Fruit fly (Drosophila melanogaster) whole organism, embryonic: Measurements from ENCODE around the gene CG10431.

ENCODE experiments used
- B-H2 ChIP-seq: fragments of 200-800 bp; sonication (Bioruptor generic); optimal IDR thresholded peaks from 2 replicates; lab custom pipeline; 2018; ENCODE audit warnings: missing biosample characterization, mild to moderate bottlenecking, missing genetic modification characterization
- BtbVII ChIP-seq: fragments of 200-800 bp; sonication (Bioruptor generic); optimal IDR thresholded peaks from 3 replicates; lab custom pipeline; 2017; ENCODE audit warnings: missing biosample characterization, mild to moderate bottlenecking, missing genetic modification characterization
- CG11695 ChIP-seq: fragments of 200-800 bp; sonication (Bioruptor generic); IDR thresholded peaks from 3 replicates; pipeline ENCODE4 v1.3.6; 2022; ENCODE audit warnings: missing biosample characterization, missing genetic modification characterization
- CG11696 ChIP-seq: fragments of 200-800 bp; sonication (Bioruptor generic); IDR thresholded peaks from 2 replicates; pipeline ENCODE4 v1.3.6; 2022; ENCODE audit warnings: missing biosample characterization, missing genetic modification characterization
- CG14050 ChIP-seq: fragments of 200-800 bp; sonication (Bioruptor generic); IDR thresholded peaks from 3 replicates; pipeline ENCODE4 v1.3.6; 2022; ENCODE audit warnings: missing biosample characterization, missing genetic modification characterization
- CG15073 ChIP-seq: fragments of 200-800 bp; sonication (Bioruptor generic); optimal IDR thresholded peaks from 2 replicates; lab custom pipeline; 2016; ENCODE audit warnings: missing biosample characterization, missing genetic modification characterization
- CG2712 ChIP-seq: fragments of 200-800 bp; optimal IDR thresholded peaks from 3 replicates; lab custom pipeline; 2019; ENCODE audit warnings: missing biosample characterization, mild to moderate bottlenecking, missing genetic modification characterization, moderate library complexity
- CG32772 ChIP-seq: fragments of 200-800 bp; sonication (Bioruptor generic); IDR thresholded peaks from 2 replicates; pipeline ENCODE4 v1.3.6; 2022; ENCODE audit warnings: missing biosample characterization, missing genetic modification characterization
- CG34422 ChIP-seq: fragments of 200-800 bp; sonication (Bioruptor generic); IDR thresholded peaks from 3 replicates; pipeline ENCODE4 v1.3.6; 2022; ENCODE audit warnings: missing biosample characterization, missing genetic modification characterization
- CG4820 ChIP-seq: fragments of 200-800 bp; sonication (Bioruptor generic); optimal IDR thresholded peaks from 3 replicates; lab custom pipeline; 2016; ENCODE audit warnings: missing biosample characterization, missing genetic modification characterization
- CG6683 ChIP-seq: fragments of 200-800 bp; sonication (Bioruptor generic); optimal IDR thresholded peaks from 2 replicates; lab custom pipeline; 2017; ENCODE audit warnings: missing biosample characterization, mild to moderate bottlenecking, missing genetic modification characterization, missing genetic modification reagents
- CG7556 ChIP-seq: fragments of 200-800 bp; sonication (Bioruptor generic); optimal IDR thresholded peaks from 2 replicates; lab custom pipeline; 2017; ENCODE audit warnings: missing biosample characterization, mild to moderate bottlenecking, missing genetic modification characterization
- CG7987 ChIP-seq: fragments of 200-800 bp; sonication (Bioruptor generic); optimal IDR thresholded peaks from 2 replicates; lab custom pipeline; 2018; ENCODE audit warnings: missing biosample characterization, mild to moderate bottlenecking, missing genetic modification characterization, moderate library complexity
- CG8281 ChIP-seq: fragments of 200-800 bp; sonication (Bioruptor generic); optimal IDR thresholded peaks from 2 replicates; lab custom pipeline; 2018; ENCODE audit warnings: missing biosample characterization, mild to moderate bottlenecking, missing genetic modification characterization, moderate library complexity
- CG8388 ChIP-seq: fragments of 200-800 bp; sonication (Bioruptor generic); optimal IDR thresholded peaks from 2 replicates; lab custom pipeline; 2019; ENCODE audit warnings: missing biosample characterization, mild to moderate bottlenecking, missing genetic modification characterization, moderate library complexity
- CG8924 ChIP-seq: fragments of 200-800 bp; optimal IDR thresholded peaks from 3 replicates; lab custom pipeline; 2019; ENCODE audit warnings: missing biosample characterization, mild to moderate bottlenecking, missing genetic modification characterization, moderate library complexity
- CHES-1-like ChIP-seq: fragments of 200-800 bp; sonication (Bioruptor generic); optimal IDR thresholded peaks from 2 replicates; lab custom pipeline; 2016; ENCODE audit warnings: missing biosample characterization, missing genetic modification characterization
- D ChIP-seq, 2 experiments: fragments of 200-800 bp in 1 of 2; fragments of >200 bp in 1 of 2; sonication (Bioruptor generic) in 1 of 2; optimal IDR thresholded peaks; 2 replicates in 1 of 2; 3 replicates in 1 of 2; lab custom pipeline; 2017; ENCODE audit warnings: mild to moderate bottlenecking in 1 of 2, missing biosample characterization in 1 of 2, missing genetic modification characterization in 1 of 2, missing genetic modification reagents in 1 of 2
- Dip3 ChIP-seq: fragments of 200-800 bp; sonication (Bioruptor generic); optimal IDR thresholded peaks from 3 replicates; lab custom pipeline; 2016; ENCODE audit warnings: missing biosample characterization, missing genetic modification characterization
- Drgx ChIP-seq: fragments of 200-800 bp; sonication (Bioruptor generic); IDR thresholded peaks from 2 replicates; pipeline ENCODE4 v1.3.6; 2022; ENCODE audit warnings: missing biosample characterization, missing genetic modification characterization
- Fer2 ChIP-seq: fragments of 200-800 bp; sonication (Bioruptor generic); optimal IDR thresholded peaks from 2 replicates; lab custom pipeline; 2018; ENCODE audit warnings: missing biosample characterization, mild to moderate bottlenecking, missing genetic modification characterization, moderate library complexity
- Hr3 ChIP-seq: fragments of 200-800 bp; sonication (Bioruptor generic); optimal IDR thresholded peaks from 3 replicates; lab custom pipeline; 2016; ENCODE audit warnings: missing biosample characterization, missing genetic modification characterization
- Mrtf ChIP-seq: fragments of 200-800 bp; sonication (Bioruptor generic); IDR thresholded peaks from 3 replicates; pipeline ENCODE4 v1.3.6; 2022; ENCODE audit warnings: missing biosample characterization, missing genetic modification characterization
- NfI ChIP-seq: fragments of 200-800 bp; sonication (Bioruptor generic); optimal IDR thresholded peaks from 3 replicates; lab custom pipeline; 2018; ENCODE audit warnings: missing biosample characterization, mild to moderate bottlenecking, missing genetic modification characterization, moderate library complexity
- Sry-δ ChIP-seq: fragments of 200-800 bp; sonication (Bioruptor generic); optimal IDR thresholded peaks from 2 replicates; lab custom pipeline; 2016; ENCODE audit warnings: missing biosample characterization, missing genetic modification characterization
- ac ChIP-seq: fragments of 200-800 bp; sonication (Bioruptor generic); optimal IDR thresholded peaks from 3 replicates; lab custom pipeline; 2017; ENCODE audit warnings: missing biosample characterization, mild to moderate bottlenecking, missing genetic modification characterization
- az2 ChIP-seq: fragments of 200-800 bp; sonication (Bioruptor generic); optimal IDR thresholded peaks from 3 replicates; lab custom pipeline; 2016; ENCODE audit warnings: missing biosample characterization, missing genetic modification characterization
- cas ChIP-seq: fragments of 200-800 bp; sonication (Bioruptor generic); IDR thresholded peaks from 2 replicates; pipeline ENCODE4 v1.3.6; 2022; ENCODE audit warnings: missing biosample characterization, missing genetic modification characterization
- corto ChIP-seq: fragments of 200-800 bp; sonication (Bioruptor generic); optimal IDR thresholded peaks from 2 replicates; lab custom pipeline; 2016; ENCODE audit warnings: missing biosample characterization, mild to moderate bottlenecking, missing genetic modification characterization, moderate library complexity
- dmrt11E ChIP-seq: fragments of 200-800 bp; sonication (Bioruptor generic); optimal IDR thresholded peaks from 3 replicates; lab custom pipeline; 2018; ENCODE audit warnings: missing biosample characterization, mild to moderate bottlenecking, missing genetic modification characterization, moderate library complexity
- dmrt99B ChIP-seq: fragments of 200-800 bp; sonication (Bioruptor generic); optimal IDR thresholded peaks from 2 replicates; lab custom pipeline; 2018; ENCODE audit warnings: missing biosample characterization, mild to moderate bottlenecking, missing genetic modification characterization, moderate library complexity
- fd3F ChIP-seq: fragments of 200-800 bp; sonication (Bioruptor generic); optimal IDR thresholded peaks from 2 replicates; lab custom pipeline; 2018; ENCODE audit warnings: missing biosample characterization, mild to moderate bottlenecking, missing genetic modification characterization, moderate library complexity
- klu ChIP-seq: fragments of 200-800 bp; sonication (Bioruptor generic); IDR thresholded peaks from 2 replicates; pipeline ENCODE4 v1.3.6; 2022; ENCODE audit warnings: missing biosample characterization, missing genetic modification characterization
- mam ChIP-seq: fragments of 200-800 bp; sonication (Bioruptor generic); optimal IDR thresholded peaks from 3 replicates; lab custom pipeline; 2016; ENCODE audit warnings: missing biosample characterization, missing genetic modification characterization
- nmo ChIP-seq: fragments of 200-800 bp; sonication (Bioruptor generic); optimal IDR thresholded peaks from 2 replicates; lab custom pipeline; 2018; ENCODE audit warnings: missing biosample characterization, mild to moderate bottlenecking, missing genetic modification characterization, moderate library complexity
- org-1 ChIP-seq: fragments of 200-800 bp; sonication (Bioruptor generic); optimal IDR thresholded peaks from 2 replicates; lab custom pipeline; 2017; ENCODE audit warnings: missing biosample characterization, missing genetic modification characterization
- otp ChIP-seq: fragments of 200-800 bp; sonication (Bioruptor generic); IDR thresholded peaks from 3 replicates; pipeline ENCODE4, ENCODE4 v1.3.6; 2022; ENCODE audit warnings: missing biosample characterization, missing genetic modification characterization
- phol ChIP-seq: fragments of 200-800 bp; sonication (Bioruptor generic); optimal IDR thresholded peaks from 3 replicates; lab custom pipeline; 2018; ENCODE audit warnings: missing biosample characterization, mild to moderate bottlenecking, missing genetic modification characterization, moderate library complexity
- prd ChIP-seq, 3 experiments: fragments of >200 bp in 2 of 3; fragments of 200-800 bp in 1 of 3; sonication (Bioruptor generic) in 1 of 3; optimal IDR thresholded peaks in 2 of 3; IDR thresholded peaks in 1 of 3; 2 replicates in 2 of 3; 3 replicates in 1 of 3; pipeline versions ENCODE4 v1.3.6 to Lab custom; 2017 to 2022; ENCODE audit warnings: missing biosample characterization in 1 of 3, missing genetic modification characterization in 1 of 3
- sc ChIP-seq, 3 experiments: fragments of >200 bp in 2 of 3; fragments of 200-800 bp in 1 of 3; sonication (Bioruptor generic) in 1 of 3; optimal IDR thresholded peaks; 2 replicates in 2 of 3; 3 replicates in 1 of 3; lab custom pipeline; 2017; ENCODE audit warnings: mild to moderate bottlenecking in 1 of 3, missing biosample characterization in 1 of 3, missing genetic modification characterization in 1 of 3, missing genetic modification reagents in 1 of 3
- schlank ChIP-seq: fragments of 200-800 bp; sonication (Bioruptor generic); optimal IDR thresholded peaks from 2 replicates; lab custom pipeline; 2018; ENCODE audit warnings: missing biosample characterization, mild to moderate bottlenecking, missing genetic modification characterization
- seq ChIP-seq: fragments of 200-800 bp; sonication (Bioruptor generic); IDR thresholded peaks from 2 replicates; pipeline ENCODE4 v1.3.6; 2022; ENCODE audit warnings: missing biosample characterization, missing genetic modification characterization
- slp2 ChIP-seq: fragments of 200-800 bp; sonication (Bioruptor generic); optimal IDR thresholded peaks from 2 replicates; lab custom pipeline; 2016; ENCODE audit warnings: missing biosample characterization, missing genetic modification characterization
- stc ChIP-seq: fragments of 200-800 bp; sonication (Bioruptor generic); IDR thresholded peaks from 2 replicates; pipeline ENCODE4 v1.3.6; 2022; ENCODE audit warnings: missing biosample characterization, missing genetic modification characterization
- sug ChIP-seq: fragments of 200-800 bp; optimal IDR thresholded peaks from 2 replicates; lab custom pipeline; 2019; ENCODE audit warnings: missing biosample characterization, mild to moderate bottlenecking, missing genetic modification characterization, moderate library complexity
- tgo ChIP-seq: fragments of 200-800 bp; sonication (Bioruptor generic); IDR thresholded peaks from 3 replicates; pipeline ENCODE4 v1.3.6; 2022; ENCODE audit warnings: missing biosample characterization, missing genetic modification characterization
- tll ChIP-seq, 2 experiments: fragments of 200-800 bp in 1 of 2; fragments of >200 bp in 1 of 2; sonication (Bioruptor generic) in 1 of 2; optimal IDR thresholded peaks; 2 replicates each; lab custom pipeline; 2017 to 2019; ENCODE audit warnings: missing biosample characterization in 2 of 2, missing genetic modification characterization in 2 of 2, mild to moderate bottlenecking in 1 of 2, moderate library complexity in 1 of 2
- vvl ChIP-seq: fragments of 200-800 bp; sonication (Bioruptor generic); IDR thresholded peaks from 2 replicates; pipeline ENCODE4 v1.3.6; 2022; ENCODE audit warnings: missing biosample characterization, missing genetic modification characterization

CG10431 gene

dm6 chr2L:18957142-18957674 is 17.3 kb upstream of the CG10431 start, which contains the start of gene Bhmt (continued):
- TF ChIP-seq Drgx (peak; percentile 87), Fer2 (tag; lab: Kevin White, UChicago) (peak; percentile 22), corto (GFP tag; lab: Kevin White, UChicago) (peak; percentile 88), sug (tag; lab: Kevin White, UChicago) (peak; percentile 59), fd3F (GFP tag; lab: Kevin White, UChicago) (peak; percentile 60), CG8281 (tag; lab: Kevin White, UChicago) (peak; percentile 47), prd (optimal IDR thresholded peaks at IDR 0.05; lab: Kevin White, UChicago) (no peak), prd (GFP tag; IDR thresholded peaks at IDR 0.05; lab: Robert Waterston, UW) (peak; percentile 66), CG14050 (GFP tag; lab: Robert Waterston, UW) (peak; percentile 31; the same call in 1 of the 3 replicates), CHES-1-like (no peak), CG11695 (peak; percentile 74; the same call in 2 of the 3 replicates), B-H2 (GFP tag; lab: Kevin White, UChicago) (peak; percentile 46), stc (GFP tag; lab: Robert Waterston, UW) (peak; percentile 68), Dip3 (GFP tag; lab: Kevin White, UChicago) (no peak), schlank (tag; lab: Kevin White, UChicago) (peak; percentile 15), az2 (GFP tag; lab: Kevin White, UChicago) (peak; percentile 21), sc (optimal IDR thresholded peaks at IDR 0.05; lab: Kevin White, UChicago) (no peak), sc (GFP tag; optimal IDR thresholded peaks at IDR 0.05; lab: Kevin White, UChicago) (no peak), CG2712 (tag; lab: Kevin White, UChicago) (peak; percentile 79), CG34422 (0 out of 3 replicates have a peak, but pooled peaks have one; percentile 18), phol (tag; lab: Kevin White, UChicago) (peak; percentile 53), ac (GFP tag; lab: Kevin White, UChicago) (no peak), mam (GFP tag; lab: Kevin White, UChicago) (peak; percentile 21), slp2 (GFP tag; lab: Kevin White, UChicago) (no peak), cas (no peak; the same call in 1 of the 2 replicates), vvl (peak; percentile 80), CG8388 (GFP tag; lab: Kevin White, UChicago) (peak; percentile 33), D (optimal IDR thresholded peaks at IDR 0.05; lab: Kevin White, UChicago) (no peak), D (GFP tag; optimal IDR thresholded peaks at IDR 0.05; lab: Kevin White, UChicago) (peak; percentile 5), dmrt99B (tag; lab: Kevin White, UChicago) (peak; percentile 71), CG7556 (GFP tag; lab: Kevin White, UChicago) (peak; percentile 74), CG6683 (GFP tag; lab: Kevin White, UChicago) (peak; percentile 43), NfI (GFP tag; lab: Kevin White, UChicago) (peak; percentile 70), Mrtf (GFP tag; lab: Robert Waterston, UW) (peak; percentile 56; the same call in 1 of the 3 replicates), klu (no peak), Hr3 (peak; percentile 47), CG11696 (GFP tag; lab: Robert Waterston, UW) (peak; percentile 61), BtbVII (GFP tag; lab: Kevin White, UChicago) (peak; percentile 74), CG7987 (GFP tag; lab: Kevin White, UChicago) (peak; percentile 17), CG32772 (GFP tag; lab: Robert Waterston, UW) (no peak; the same call in 1 of the 2 replicates), nmo (peak; percentile 63), CG8924 (tag; lab: Kevin White, UChicago) (peak; percentile 74), Sry-δ (GFP tag; lab: Kevin White, UChicago) (no peak), CG4820 (GFP tag; lab: Kevin White, UChicago) (peak; percentile 40), tll (GFP tag; optimal IDR thresholded peaks at IDR 0.05; lab: Kevin White, UChicago) (no peak), CG15073 (GFP tag; lab: Kevin White, UChicago) (no peak), otp (GFP tag; lab: Robert Waterston, UW) (0 out of 3 replicates have a peak, but pooled peaks have one; percentile 19), org-1 (peak; percentile 37), tgo (GFP tag; lab: Robert Waterston, UW) (peak; percentile 63), dmrt11E (tag; lab: Kevin White, UChicago) (peak; percentile 9), seq (GFP tag; lab: Robert Waterston, UW) (peak; percentile 64)
